Worm (Caenorhabditis elegans): ENCODE data around the gene fbxa-107.

ce11 chrV:18167161-18167560 is 43.4 kb downstream of the fbxa-107 start, which contains the start of gene C14A6.6:
- no peak for TF ChIP-seq him-1 (tag; optimal IDR thresholded peaks at IDR 0.05)
- TF ChIP-seq dao-5 (tag; optimal IDR thresholded peaks at IDR 0.05): no peak
